Fruit fly (Drosophila melanogaster) whole organism, pupa: ENCODE results near the gene fng.
A peak's percentile ranks its signal among the peaks of the same experiment; 100 is the strongest.

Experiments used
- CG10348 ChIP-seq: fragments of 200-800 bp; sonication (Bioruptor generic); IDR thresholded peaks from 2 replicates; pipeline ENCODE4 v1.3.6; 2022; ENCODE audit warnings: missing biosample characterization, missing genetic modification characterization
- CG12605 ChIP-seq: fragments of 200-800 bp; sonication (Bioruptor generic); IDR thresholded peaks from 2 replicates; pipeline ENCODE4 v1.3.6; 2022; ENCODE audit warnings: missing biosample characterization, missing genetic modification characterization
- CG13204 ChIP-seq: fragments of 200-800 bp; sonication (Bioruptor generic); optimal IDR thresholded peaks from 2 replicates; lab custom pipeline; 2018; ENCODE audit warnings: missing biosample characterization, mild to moderate bottlenecking, missing genetic modification characterization, moderate library complexity
- CG14655 ChIP-seq: fragments of 200-800 bp; sonication (Bioruptor generic); optimal IDR thresholded peaks from 3 replicates; lab custom pipeline; 2017; ENCODE audit warnings: mild to moderate bottlenecking, missing biosample characterization, missing genetic modification reagents, missing genetic modification characterization
- CG15710 ChIP-seq: fragments of 200-800 bp; sonication (Bioruptor generic); optimal IDR thresholded peaks from 2 replicates; lab custom pipeline; 2018; ENCODE audit warnings: missing biosample characterization, mild to moderate bottlenecking, missing genetic modification characterization, moderate library complexity
- CG17806 ChIP-seq: fragments of 200-800 bp; sonication (Bioruptor generic); optimal IDR thresholded peaks from 2 replicates; lab custom pipeline; 2018; ENCODE audit warnings: missing biosample characterization, mild to moderate bottlenecking, missing genetic modification characterization, moderate library complexity
- CG32121 ChIP-seq: fragments of 200-800 bp; sonication (Bioruptor generic); IDR thresholded peaks from 2 replicates; pipeline ENCODE4 v1.3.6; 2022; ENCODE audit warnings: missing biosample characterization, missing genetic modification characterization
- CG34367 ChIP-seq: fragments of 200-800 bp; sonication (Bioruptor generic); optimal IDR thresholded peaks from 2 replicates; lab custom pipeline; 2018; ENCODE audit warnings: missing biosample characterization, mild to moderate bottlenecking, missing genetic modification characterization
- CG4496 ChIP-seq: fragments of 200-800 bp; sonication (Bioruptor generic); IDR thresholded peaks from 3 replicates; pipeline ENCODE4 v1.3.6; 2022; ENCODE audit warnings: missing biosample characterization, missing genetic modification characterization
- CG8159 ChIP-seq: fragments of 200-800 bp; sonication (Bioruptor generic); optimal IDR thresholded peaks from 3 replicates; lab custom pipeline; 2018; ENCODE audit warnings: missing biosample characterization, mild to moderate bottlenecking, missing genetic modification characterization, moderate library complexity
- CG8301 ChIP-seq: fragments of 200-800 bp; sonication (Bioruptor generic); optimal IDR thresholded peaks from 2 replicates; lab custom pipeline; 2018; ENCODE audit warnings: missing biosample characterization, mild to moderate bottlenecking, missing genetic modification characterization
- CG9948 ChIP-seq: fragments of 200-800 bp; sonication (Bioruptor generic); optimal IDR thresholded peaks from 2 replicates; lab custom pipeline; 2018; ENCODE audit warnings: missing biosample characterization, mild to moderate bottlenecking, missing genetic modification characterization, moderate library complexity
- D1 ChIP-seq: fragments of 200-800 bp; sonication (Bioruptor generic); optimal IDR thresholded peaks from 2 replicates; lab custom pipeline; 2018; ENCODE audit warnings: missing biosample characterization, mild to moderate bottlenecking, missing genetic modification characterization, moderate library complexity
- EcR ChIP-seq: fragments of 200-800 bp; sonication (Bioruptor generic); optimal IDR thresholded peaks from 3 replicates; lab custom pipeline; 2019; ENCODE audit warnings: missing biosample characterization, missing genetic modification characterization, mild to moderate bottlenecking, moderate library complexity, missing genetic modification reagents
- Ets98B ChIP-seq: fragments of 200-800 bp; sonication (Bioruptor generic); IDR thresholded peaks from 2 replicates; pipeline ENCODE4 v1.3.6; 2022; ENCODE audit warnings: missing biosample characterization, missing genetic modification characterization
- Pif1A ChIP-seq: fragments of 200-800 bp; sonication (Bioruptor generic); optimal IDR thresholded peaks from 3 replicates; lab custom pipeline; 2016; ENCODE audit warnings: missing biosample characterization, missing genetic modification characterization
- Pif1B ChIP-seq: fragments of 200-800 bp; sonication (Bioruptor generic); optimal IDR thresholded peaks from 3 replicates; lab custom pipeline; 2016; ENCODE audit warnings: missing biosample characterization, missing genetic modification characterization
- Snoo ChIP-seq: fragments of 200-800 bp; sonication (Bioruptor generic); optimal IDR thresholded peaks from 3 replicates; lab custom pipeline; 2017; ENCODE audit warnings: missing biosample characterization, mild to moderate bottlenecking, missing genetic modification characterization, inconsistent platforms
- fd96Ca ChIP-seq: fragments of 200-800 bp; sonication (Bioruptor generic); IDR thresholded peaks from 3 replicates; pipeline ENCODE4 v1.3.6; 2022; ENCODE audit warnings: missing biosample characterization, missing genetic modification characterization
- gl ChIP-seq: fragments of 200-800 bp; sonication (Bioruptor generic); optimal IDR thresholded peaks from 2 replicates; lab custom pipeline; 2018; ENCODE audit warnings: missing biosample characterization, mild to moderate bottlenecking, missing genetic modification characterization
- rn ChIP-seq: fragments of 200-800 bp; sonication (Bioruptor generic); IDR thresholded peaks from 2 replicates; pipeline ENCODE4 v1.3.6; 2022; ENCODE audit warnings: missing biosample characterization, missing genetic modification characterization

fng gene

DNA sequence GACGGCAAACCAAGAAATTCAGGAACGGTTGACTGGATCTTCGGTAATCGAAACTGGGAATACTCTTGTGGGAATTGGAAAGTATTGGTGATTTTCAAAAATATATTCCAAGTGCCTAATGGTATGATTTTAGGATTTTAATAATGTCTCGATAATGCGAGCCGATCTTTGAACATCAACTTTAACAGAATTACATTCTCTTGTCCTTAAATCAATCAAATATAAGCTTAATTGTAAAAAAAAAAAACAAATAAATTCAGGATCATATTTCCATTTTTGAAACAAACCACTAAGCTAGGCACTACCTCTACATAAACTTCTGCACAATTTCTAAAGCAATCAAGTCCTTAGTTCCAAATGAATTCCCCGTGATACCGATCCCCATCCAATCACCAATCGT is 908 bp downstream of the fng start:
- TF ChIP-seq CG17806 (no peak), D1 (no peak), CG8159 (tag; lab: Kevin White, UChicago) (no peak), Pif1B (GFP tag; lab: Kevin White, UChicago) (no peak), CG15710 (tag; lab: Kevin White, UChicago) (no peak), CG9948 (tag; lab: Kevin White, UChicago) (no peak), CG32121 (GFP tag; lab: Robert Waterston, UW) (no peak), CG4496 (GFP tag; lab: Robert Waterston, UW) (no peak)
- TF ChIP-seq, all 21 proteins: peak for 0

DNA sequence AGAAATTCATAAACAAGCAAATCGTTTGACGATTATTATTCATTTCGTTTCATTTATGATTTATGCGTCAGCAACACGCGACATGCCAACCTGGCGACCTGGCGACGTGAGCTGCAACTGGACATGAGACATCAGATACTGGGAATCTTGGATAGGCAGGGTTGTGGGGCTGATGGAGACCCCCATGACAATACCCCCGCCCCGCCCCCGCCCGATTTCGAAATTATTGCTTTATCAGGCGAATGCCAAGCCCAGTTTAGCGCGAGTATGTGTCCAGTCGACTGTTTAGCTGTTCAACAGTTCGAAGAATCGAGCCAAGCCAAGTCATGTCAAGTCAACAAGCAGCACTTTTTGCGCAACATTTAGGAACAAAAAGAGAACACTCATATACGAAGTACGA is 2.4 kb downstream of the fng start:
- TF ChIP-seq rn (GFP tag; lab: Robert Waterston, UW) (no peak), CG10348 (GFP tag; lab: Robert Waterston, UW) (no peak), CG4496 (GFP tag; lab: Robert Waterston, UW) (no peak), Pif1A (no peak), CG14655 (GFP tag; lab: Kevin White, UChicago) (no peak), gl (no peak), fd96Ca (GFP tag; lab: Robert Waterston, UW) (no peak), CG8301 (tag; lab: Kevin White, UChicago) (no peak), EcR (no peak), CG12605 (no peak), D1 (no peak), CG17806 (no peak), CG8159 (tag; lab: Kevin White, UChicago) (no peak), Snoo (no peak), CG13204 (GFP tag; lab: Kevin White, UChicago) (no peak), CG32121 (GFP tag; lab: Robert Waterston, UW) (no peak), CG34367 (no peak), Pif1B (GFP tag; lab: Kevin White, UChicago) (no peak), Ets98B (GFP tag; lab: Robert Waterston, UW) (no peak), CG15710 (tag; lab: Kevin White, UChicago) (no peak)

DNA sequence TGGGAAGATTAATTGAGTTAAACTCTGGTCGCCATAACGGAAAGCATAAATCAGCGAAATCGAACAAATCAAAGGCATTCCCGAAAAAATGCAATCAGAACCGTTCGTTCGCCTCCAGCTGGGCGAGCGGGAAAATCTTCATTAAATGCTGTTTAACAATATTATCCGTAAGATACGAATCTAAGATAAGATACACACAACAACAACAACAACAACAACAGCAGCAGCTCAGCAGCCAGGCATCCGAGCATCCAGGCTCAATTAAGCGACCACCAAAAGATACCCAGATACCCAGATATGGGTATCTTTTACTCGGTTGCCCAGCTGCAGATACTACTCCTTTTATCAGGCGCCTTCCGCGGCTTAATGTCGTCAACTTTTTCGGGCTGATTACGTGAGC is 3.3 kb downstream of the fng start:
- TF ChIP-seq D1 (no peak), CG8301 (tag; lab: Kevin White, UChicago) (no peak), CG14655 (GFP tag; lab: Kevin White, UChicago) (no peak), CG13204 (GFP tag; lab: Kevin White, UChicago) (no peak), CG8159 (tag; lab: Kevin White, UChicago) (no peak), CG4496 (GFP tag; lab: Robert Waterston, UW) (no peak), CG32121 (GFP tag; lab: Robert Waterston, UW) (no peak), rn (GFP tag; lab: Robert Waterston, UW) (no peak), CG12605 (no peak), gl (no peak), EcR (no peak), CG10348 (GFP tag; lab: Robert Waterston, UW) (no peak), Pif1B (GFP tag; lab: Kevin White, UChicago) (no peak), CG15710 (tag; lab: Kevin White, UChicago) (no peak), CG9948 (tag; lab: Kevin White, UChicago) (no peak)

DNA sequence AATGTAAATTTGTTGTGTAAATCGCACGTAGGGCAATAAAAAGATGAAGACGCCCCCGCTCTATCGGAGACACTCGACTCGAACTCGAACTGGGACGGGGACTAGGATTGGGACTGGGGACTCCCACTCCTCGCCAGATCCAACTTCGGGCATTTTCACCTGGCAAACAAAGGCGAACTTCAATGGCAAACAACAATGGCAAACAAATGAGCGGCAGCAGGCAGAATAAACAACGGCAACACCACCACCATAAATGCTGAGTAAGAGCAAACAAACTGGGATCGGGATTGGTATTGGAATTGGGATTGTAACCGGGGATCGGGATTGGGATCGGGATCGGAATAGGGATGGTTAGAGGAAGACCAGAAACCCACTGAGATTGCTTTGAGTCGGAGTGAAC is 5.1 kb downstream of the fng start:
- TF ChIP-seq CG12605 (no peak), CG34367 (no peak), CG14655 (GFP tag; lab: Kevin White, UChicago) (no peak), Pif1B (GFP tag; lab: Kevin White, UChicago) (no peak), CG17806 (no peak), CG4496 (GFP tag; lab: Robert Waterston, UW) (0 out of 3 replicates have a peak, but pooled peaks have one; percentile 25), CG15710 (tag; lab: Kevin White, UChicago) (no peak), CG8301 (tag; lab: Kevin White, UChicago) (no peak), CG9948 (tag; lab: Kevin White, UChicago) (no peak), CG32121 (GFP tag; lab: Robert Waterston, UW) (no peak), CG10348 (GFP tag; lab: Robert Waterston, UW) (no peak), CG13204 (GFP tag; lab: Kevin White, UChicago) (no peak), fd96Ca (GFP tag; lab: Robert Waterston, UW) (no peak), CG8159 (tag; lab: Kevin White, UChicago) (peak; percentile 0), Pif1A (no peak), gl (peak; percentile 21), EcR (peak; percentile 8), Snoo (no peak), rn (GFP tag; lab: Robert Waterston, UW) (no peak), D1 (no peak), Ets98B (GFP tag; lab: Robert Waterston, UW) (no peak)

DNA sequence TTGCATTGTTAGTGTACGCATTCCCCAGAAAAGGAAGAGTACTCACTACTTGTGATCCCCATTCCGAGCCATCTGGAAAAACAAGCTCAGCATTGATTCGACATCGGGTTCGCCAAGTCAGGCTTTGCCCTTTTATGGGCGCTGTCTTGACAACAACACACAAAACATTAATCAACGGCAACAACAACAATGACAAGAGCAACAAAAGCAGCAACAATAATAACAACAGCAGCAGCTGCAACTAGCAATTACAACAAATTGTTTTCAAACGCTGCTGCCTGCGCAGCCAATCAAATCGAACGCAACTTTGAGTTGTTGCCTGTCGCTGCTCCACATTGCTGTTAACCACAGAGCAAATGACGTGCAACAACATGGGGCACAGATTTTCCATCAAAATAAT is 7.2 kb downstream of the fng start:
- TF ChIP-seq rn (GFP tag; lab: Robert Waterston, UW) (no peak), CG4496 (GFP tag; lab: Robert Waterston, UW) (no peak), Pif1A (no peak), CG12605 (no peak), EcR (no peak), CG8159 (tag; lab: Kevin White, UChicago) (no peak)
- TF ChIP-seq, all 21 proteins: peak for 0

DNA sequence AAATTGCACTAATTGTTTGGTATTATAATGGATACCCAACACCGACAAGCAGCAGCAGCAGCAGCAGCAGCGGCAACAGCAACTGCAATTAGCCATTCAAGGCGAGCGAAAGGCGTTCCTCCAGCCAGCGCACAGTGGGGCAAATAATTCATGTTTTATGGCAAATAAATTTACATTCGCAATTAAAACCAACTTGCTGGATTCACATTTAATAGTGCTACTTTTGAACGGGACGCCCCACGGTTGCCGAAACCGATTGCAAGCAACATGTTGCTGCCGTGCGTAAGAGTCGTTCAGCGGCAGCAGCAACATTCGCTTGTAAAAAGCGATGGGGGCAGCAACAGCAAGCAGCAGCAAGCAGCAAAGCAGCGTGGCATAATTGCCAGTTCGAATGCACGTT is 15.6 kb downstream of the fng start:
- no peak for TF ChIP-seq D1
- TF ChIP-seq Snoo = peak; percentile 20
- TF ChIP-seq EcR = no peak
- TF ChIP-seq CG17806 = peak; percentile 41
- TF ChIP-seq gl = peak; percentile 12
- no peak for TF ChIP-seq rn (GFP tag; lab: Robert Waterston, UW)
- TF ChIP-seq CG12605 = no peak; the same call in 1 of the 2 replicates
- peak; percentile 17 for TF ChIP-seq CG15710 (tag; lab: Kevin White, UChicago)
- TF ChIP-seq CG8159 (tag; lab: Kevin White, UChicago) = peak; percentile 10
- TF ChIP-seq fd96Ca (GFP tag; lab: Robert Waterston, UW) = peak; percentile 61
- peak; percentile 10 for TF ChIP-seq CG8301 (tag; lab: Kevin White, UChicago)
- TF ChIP-seq CG14655 (GFP tag; lab: Kevin White, UChicago) = peak; percentile 28
- peak; percentile 27 for TF ChIP-seq CG34367
- TF ChIP-seq CG32121 (GFP tag; lab: Robert Waterston, UW) = no peak
- TF ChIP-seq CG13204 (GFP tag; lab: Kevin White, UChicago) = peak; percentile 45
- peak; percentile 63; the same call in 1 of the 2 replicates for TF ChIP-seq Ets98B (GFP tag; lab: Robert Waterston, UW)
- peak; percentile 54 for TF ChIP-seq Pif1A
- TF ChIP-seq Pif1B (GFP tag; lab: Kevin White, UChicago) = peak; percentile 56
- no peak for TF ChIP-seq CG9948 (tag; lab: Kevin White, UChicago)
- TF ChIP-seq CG4496 (GFP tag; lab: Robert Waterston, UW) = peak; percentile 68; the same call in 2 of the 3 replicates
